Fruit fly (Drosophila melanogaster) whole organism, larva: Measurements from ENCODE around the gene pon.

ENCODE experiments used
- noc ChIP-seq: fragments of 200-800 bp; sonication (Bioruptor generic); optimal IDR thresholded peaks from 3 replicates; lab custom pipeline; 2019; ENCODE audit warnings: missing biosample characterization, mild to moderate bottlenecking, missing genetic modification characterization, moderate library complexity

pon gene

dm6 chrX:4635856-4636486, at the start of gene pon, which contains the start of gene Alms1a:
TSS of gene pon (plus strand) at chrX:4636318.
TSS of gene Alms1a (minus strand) at chrX:4636004.
- no peak for TF ChIP-seq noc

- TF ChIP-seq noc, result peak; percentile 19
Measured at dm6 chrX:4587584-4587983, 48.5 kb upstream of the pon start.

dm6 chrX:4588981-4589380, 47.1 kb upstream of the pon start:
- no peak for TF ChIP-seq noc

- TF ChIP-seq noc, result no peak
Measured at dm6 chrX:4589951-4590771, 46.0 kb upstream of the pon start.

dm6 chrX:4590772-4591064, 45.4 kb upstream of the pon start:
- TF ChIP-seq noc, result no peak

- TF ChIP-seq noc, result no peak
Measured at dm6 chrX:4592258-4592657, 43.9 kb upstream of the pon start.

- no peak for TF ChIP-seq noc
Measured at dm6 chrX:4596467-4597183, 39.5 kb upstream of the pon start.

dm6 chrX:4599897-4600469, 36.1 kb upstream of the pon start:
- no peak for TF ChIP-seq noc

dm6 chrX:4604107-4604506, 32.0 kb upstream of the pon start:
- TF ChIP-seq noc, result peak; percentile 17

- no peak for TF ChIP-seq noc
Measured at dm6 chrX:4604553-4604952, 31.6 kb upstream of the pon start.

dm6 chrX:4605313-4605712, 30.8 kb upstream of the pon start:
- no peak for TF ChIP-seq noc

- no peak for TF ChIP-seq noc
Measured at dm6 chrX:4606447-4606846, 29.7 kb upstream of the pon start.

dm6 chrX:4609737-4610136, 26.4 kb upstream of the pon start:
- TF ChIP-seq noc, result no peak

dm6 chrX:4610481-4610880, 25.6 kb upstream of the pon start:
- TF ChIP-seq noc, result peak; percentile 27

dm6 chrX:4612454-4612853, 23.7 kb upstream of the pon start:
- TF ChIP-seq noc, result no peak

dm6 chrX:4613613-4614012, 22.5 kb upstream of the pon start:
- TF ChIP-seq noc, result no peak

dm6 chrX:4614325-4614724, 21.8 kb upstream of the pon start:
- peak; percentile 65 for TF ChIP-seq noc
